Fruit fly (Drosophila melanogaster): ENCODE measurements around the gene Tim17a2.

Gene Tim17a2

dm6 chr3R:5250530-5251242, 11.8 kb downstream of the Tim17a2 start:
- TF ChIP-seq pan (optimal IDR thresholded peaks at IDR 0.05), result no peak
- TF ChIP-seq psq (optimal IDR thresholded peaks at IDR 0.05), result no peak
- no peak for TF ChIP-seq CG8478 (optimal IDR thresholded peaks at IDR 0.05)
- no peak for TF ChIP-seq usp (GFP tag; optimal IDR thresholded peaks at IDR 0.05)
- TF ChIP-seq EcR (GFP tag; optimal IDR thresholded peaks at IDR 0.05), result peak in 1 of 2 experiments; percentile 13

DNA sequence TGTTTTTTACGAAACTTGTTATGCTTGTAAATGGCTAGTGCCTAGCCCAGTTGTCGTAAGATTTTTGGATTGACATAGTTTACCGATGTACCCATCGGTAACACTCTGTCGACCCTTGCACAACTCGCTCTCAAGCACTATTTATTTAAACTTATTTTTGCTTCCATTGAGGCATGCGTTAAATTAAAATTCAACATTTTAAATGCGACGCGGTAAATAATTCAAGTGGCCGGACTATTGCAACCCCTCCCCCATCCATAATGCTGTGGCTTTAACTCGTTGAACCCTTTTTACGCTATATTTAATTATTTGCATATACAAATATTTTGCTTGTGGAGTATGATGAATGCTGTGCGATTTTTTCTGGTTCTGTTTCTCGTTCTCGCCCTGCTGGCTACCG, 13.2 kb downstream of the Tim17a2 start:
- TF ChIP-seq Dll (optimal IDR thresholded peaks at IDR 0.05), result no peak
- TF ChIP-seq pan (optimal IDR thresholded peaks at IDR 0.05), result no peak
- no peak for TF ChIP-seq CG8478 (optimal IDR thresholded peaks at IDR 0.05)
- TF ChIP-seq EcR (GFP tag; optimal IDR thresholded peaks at IDR 0.05), result no peak
- TF ChIP-seq usp (GFP tag; optimal IDR thresholded peaks at IDR 0.05), result no peak
- TF ChIP-seq psq (optimal IDR thresholded peaks at IDR 0.05), result no peak

DNA sequence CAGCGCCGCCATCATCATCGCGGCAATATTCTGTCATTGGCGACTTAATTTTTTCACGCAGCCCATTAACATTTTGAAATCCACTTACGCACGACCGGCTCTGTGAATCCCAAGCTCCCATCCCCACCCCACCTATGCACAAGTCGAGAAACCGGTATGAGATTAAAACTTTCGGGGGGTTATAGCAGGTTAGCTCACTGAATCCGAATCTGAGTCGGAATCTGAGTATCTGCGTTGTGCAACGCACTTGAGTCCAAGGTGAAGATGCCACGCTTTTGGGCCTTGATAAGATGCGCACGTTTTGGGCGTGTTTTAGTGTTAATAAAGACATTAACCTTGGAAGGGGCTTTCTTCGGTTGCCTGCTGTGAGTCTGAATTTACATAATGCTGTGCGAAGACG, 15.5 kb downstream of the Tim17a2 start:
- TF ChIP-seq usp (GFP tag; optimal IDR thresholded peaks at IDR 0.05) (no peak), CG8478 (optimal IDR thresholded peaks at IDR 0.05) (no peak), psq (optimal IDR thresholded peaks at IDR 0.05) (no peak), pan (optimal IDR thresholded peaks at IDR 0.05) (no peak), EcR (GFP tag; optimal IDR thresholded peaks at IDR 0.05) (no peak), Dll (optimal IDR thresholded peaks at IDR 0.05) (no peak)

dm6 chr3R:5240721-5241120, 21.8 kb downstream of the Tim17a2 start, which contains the start of gene CG33293:
Gene CG33293 (minus strand): TSS chr3R:5240735.
- no peak for TF ChIP-seq EcR (GFP tag; optimal IDR thresholded peaks at IDR 0.05)

DNA sequence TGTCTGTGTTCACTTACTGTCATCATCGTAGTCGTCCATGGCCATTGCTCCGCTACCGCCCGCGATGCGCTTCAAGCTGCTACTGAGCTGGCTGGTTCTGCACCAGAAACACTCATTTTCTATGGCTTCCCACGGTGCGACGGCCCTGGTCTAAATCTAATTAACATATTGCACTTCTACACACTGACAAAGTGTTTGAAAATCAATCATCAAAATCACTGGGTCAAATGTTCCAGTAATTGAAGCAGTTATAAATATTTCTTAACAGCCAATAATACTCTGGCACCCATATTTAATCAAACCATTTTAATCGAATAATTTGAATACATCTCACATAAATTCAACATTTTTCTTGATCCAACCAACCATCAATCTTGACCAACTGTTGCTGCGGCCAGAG, 25.3 kb downstream of the Tim17a2 start, which contains the start of gene rtp:
rtp (minus strand) TSS at position 101 of the 400 bp plus-strand sequence.
- TF ChIP-seq pan (optimal IDR thresholded peaks at IDR 0.05) (no peak), CG8478 (optimal IDR thresholded peaks at IDR 0.05) (no peak), psq (optimal IDR thresholded peaks at IDR 0.05) (no peak), usp (GFP tag; optimal IDR thresholded peaks at IDR 0.05) (no peak), Dll (optimal IDR thresholded peaks at IDR 0.05) (no peak), EcR (GFP tag; optimal IDR thresholded peaks at IDR 0.05) (no peak)

dm6 chr3R:5232197-5232607, 30.3 kb downstream of the Tim17a2 start, which contains the start of the genes Kat60 and Mms19:
Gene Kat60 (minus strand): TSS chr3R:5232209.
Gene Mms19 (plus strand): TSS chr3R:5232543.
- no peak for TF ChIP-seq EcR (GFP tag; optimal IDR thresholded peaks at IDR 0.05)
- no peak for TF ChIP-seq CG8478 (optimal IDR thresholded peaks at IDR 0.05)
- no peak for TF ChIP-seq psq (optimal IDR thresholded peaks at IDR 0.05)
- no peak for TF ChIP-seq usp (GFP tag; optimal IDR thresholded peaks at IDR 0.05)
- TF ChIP-seq pan (optimal IDR thresholded peaks at IDR 0.05), result no peak
- no peak for TF ChIP-seq Dll (optimal IDR thresholded peaks at IDR 0.05)

DNA sequence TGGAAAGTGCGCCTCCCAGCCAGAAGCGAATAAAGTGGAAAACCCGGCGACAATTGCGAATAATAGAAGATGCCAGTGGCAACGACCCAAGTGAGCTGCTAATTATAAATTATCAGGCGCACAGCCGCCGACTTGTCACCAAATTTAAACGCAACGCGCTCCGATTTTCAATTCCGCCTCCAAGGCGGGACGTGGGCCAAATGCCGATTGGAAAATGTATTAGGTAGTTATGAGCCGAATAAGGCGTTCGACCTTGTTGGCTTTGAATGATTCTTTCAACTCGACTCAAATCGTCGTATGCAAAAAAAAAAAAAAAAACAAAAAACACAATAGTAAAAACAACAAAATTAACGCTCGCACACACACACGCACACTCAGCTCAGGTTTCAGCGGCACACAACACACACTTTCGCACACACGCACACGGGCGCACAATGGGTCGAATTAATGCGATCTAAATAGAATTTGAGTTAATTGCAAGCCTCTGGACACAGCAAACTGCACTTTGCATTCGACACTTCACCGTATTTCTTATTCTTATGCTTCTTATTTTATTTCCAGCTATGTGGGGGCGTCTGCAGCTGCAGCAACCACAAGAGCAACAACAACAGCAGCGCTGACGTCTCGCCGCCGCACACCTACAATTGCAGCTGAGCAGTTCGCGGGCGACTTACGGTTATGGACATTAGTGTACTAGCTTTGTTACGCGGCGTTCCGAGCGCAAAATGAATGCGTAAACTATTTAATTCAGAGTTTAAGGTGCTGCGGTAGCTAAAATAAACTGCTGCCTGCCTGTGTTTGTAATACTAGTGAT, 30.9 kb downstream of the Tim17a2 start:
- TF ChIP-seq usp (GFP tag; optimal IDR thresholded peaks at IDR 0.05), result no peak
- no peak for TF ChIP-seq Dll (optimal IDR thresholded peaks at IDR 0.05)

dm6 chr3R:5229458-5229857, 33.0 kb downstream of the Tim17a2 start:
- TF ChIP-seq pan (optimal IDR thresholded peaks at IDR 0.05), result no peak
- TF ChIP-seq CG8478 (optimal IDR thresholded peaks at IDR 0.05), result no peak
- TF ChIP-seq psq (optimal IDR thresholded peaks at IDR 0.05), result no peak
- TF ChIP-seq Dll (optimal IDR thresholded peaks at IDR 0.05), result no peak
- TF ChIP-seq usp (GFP tag; optimal IDR thresholded peaks at IDR 0.05), result no peak
- TF ChIP-seq EcR (GFP tag; optimal IDR thresholded peaks at IDR 0.05), result no peak

dm6 chr3R:5226025-5226424, 36.5 kb downstream of the Tim17a2 start, which contains the start of gene Vps37B:
Gene Vps37B (plus strand): TSS chr3R:5226158.
- TF ChIP-seq pan (optimal IDR thresholded peaks at IDR 0.05) (no peak), EcR (GFP tag; optimal IDR thresholded peaks at IDR 0.05) (no peak), psq (optimal IDR thresholded peaks at IDR 0.05) (no peak), Dll (optimal IDR thresholded peaks at IDR 0.05) (no peak), usp (GFP tag; optimal IDR thresholded peaks at IDR 0.05) (no peak), CG8478 (optimal IDR thresholded peaks at IDR 0.05) (no peak)

dm6 chr3R:5223839-5224238, 38.7 kb downstream of the Tim17a2 start, which contains the start of gene CG14664:
Gene CG14664 (plus strand): TSS chr3R:5224139.
- no peak for TF ChIP-seq pan (optimal IDR thresholded peaks at IDR 0.05)
- TF ChIP-seq EcR (GFP tag; optimal IDR thresholded peaks at IDR 0.05), result no peak
- no peak for TF ChIP-seq Dll (optimal IDR thresholded peaks at IDR 0.05)
- no peak for TF ChIP-seq usp (GFP tag; optimal IDR thresholded peaks at IDR 0.05)
- TF ChIP-seq psq (optimal IDR thresholded peaks at IDR 0.05), result no peak
- no peak for TF ChIP-seq CG8478 (optimal IDR thresholded peaks at IDR 0.05)

DNA sequence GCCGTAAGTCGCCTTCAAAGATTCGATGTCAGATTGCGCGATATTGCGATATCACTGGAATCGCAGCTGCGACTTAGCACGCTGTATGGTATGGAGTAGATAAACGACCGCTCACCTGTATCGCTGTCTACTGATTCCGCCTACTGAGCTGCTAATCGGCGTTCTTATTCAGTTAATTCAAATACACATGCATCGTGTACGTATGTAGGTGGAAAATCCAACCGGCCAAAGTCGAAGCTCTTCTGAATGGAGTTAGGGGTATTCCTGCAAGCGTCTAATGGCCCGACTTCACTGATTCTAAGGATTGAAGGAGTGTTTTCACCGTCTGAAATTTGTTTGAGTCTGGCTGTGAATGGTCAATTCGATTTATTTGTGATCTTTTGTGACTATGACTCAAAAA, 39.4 kb downstream of the Tim17a2 start, which contains the start of gene CG2604:
CG2604 (minus strand) TSS at position 231 of the 400 bp plus-strand sequence.
- TF ChIP-seq EcR (GFP tag; optimal IDR thresholded peaks at IDR 0.05) (no peak), Dll (optimal IDR thresholded peaks at IDR 0.05) (no peak), psq (optimal IDR thresholded peaks at IDR 0.05) (no peak), pan (optimal IDR thresholded peaks at IDR 0.05) (no peak), CG8478 (optimal IDR thresholded peaks at IDR 0.05) (no peak), usp (GFP tag; optimal IDR thresholded peaks at IDR 0.05) (no peak)

dm6 chr3R:5219466-5219865, 43.0 kb downstream of the Tim17a2 start, which contains the start of the genes Prosbeta2R2 and CG1116:
Gene Prosbeta2R2 (minus strand): TSS chr3R:5219528.
Gene CG1116 (plus strand): TSS chr3R:5219657.
- TF ChIP-seq psq (optimal IDR thresholded peaks at IDR 0.05) (no peak), Dll (optimal IDR thresholded peaks at IDR 0.05) (no peak), pan (optimal IDR thresholded peaks at IDR 0.05) (no peak), EcR (GFP tag; optimal IDR thresholded peaks at IDR 0.05) (no peak), CG8478 (optimal IDR thresholded peaks at IDR 0.05) (no peak), usp (GFP tag; optimal IDR thresholded peaks at IDR 0.05) (no peak)

Measured in whole organism.